Fruit fly (Drosophila melanogaster): ENCODE results near the gene CG15739.

The CG15739 gene

DNA sequence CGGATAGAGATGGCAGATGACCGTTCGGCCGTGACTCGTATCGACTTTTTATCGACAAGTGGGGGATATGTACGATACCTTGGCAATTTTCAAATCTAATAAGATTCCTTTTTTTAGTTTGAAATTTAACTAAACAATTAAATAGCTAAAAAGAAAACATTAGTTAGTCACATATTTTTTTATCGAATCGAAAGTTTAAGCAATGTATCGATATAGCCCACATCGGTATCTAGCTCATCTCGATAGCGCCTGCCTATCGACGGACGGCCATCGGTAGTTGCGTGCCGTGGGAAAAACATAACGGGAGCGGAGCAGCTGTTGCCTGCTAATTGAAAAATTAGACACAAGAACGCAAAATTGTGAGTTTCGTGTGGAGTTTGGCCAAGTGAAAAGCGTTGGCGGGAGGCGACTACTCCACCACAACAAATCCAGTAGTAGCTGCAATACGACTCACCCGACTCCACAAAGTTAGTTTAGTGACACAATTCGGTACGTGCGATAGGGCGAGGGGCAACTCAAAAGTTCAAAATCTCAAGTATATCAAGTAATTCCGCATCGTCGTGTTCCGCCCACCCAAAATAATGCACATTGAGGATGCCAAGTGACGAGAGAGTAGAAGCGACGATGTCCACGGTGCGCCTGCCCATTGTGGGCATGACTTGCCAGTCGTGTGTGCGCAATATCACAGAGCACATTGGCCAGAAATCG is 18.2 kb upstream of the CG15739 start, which contains the start of the genes CG10347 and ATP7 (continued):
- TF ChIP-seq pita (GFP tag; optimal IDR thresholded peaks at IDR 0.05): no peak
- no peak for TF ChIP-seq CG31388 (GFP tag; optimal IDR thresholded peaks at IDR 0.05)
- TF ChIP-seq CG11247 (GFP tag; IDR thresholded peaks at IDR 0.05): no peak
- no peak for TF ChIP-seq Fer3 (tag; optimal IDR thresholded peaks at IDR 0.05)
- no peak for TF ChIP-seq dm (GFP tag; optimal IDR thresholded peaks at IDR 0.05)
- peak; percentile 25 for TF ChIP-seq grau (tag; optimal IDR thresholded peaks at IDR 0.05)
- no peak for TF ChIP-seq CG16863 (GFP tag; optimal IDR thresholded peaks at IDR 0.05)
- TF ChIP-seq CG12104 (GFP tag; optimal IDR thresholded peaks at IDR 0.05): peak; percentile 7
- TF ChIP-seq Dll (GFP tag; IDR thresholded peaks at IDR 0.05; ENCODE audit: partially characterized antibody): peak; percentile 97
- TF ChIP-seq bbx (GFP tag; IDR thresholded peaks at IDR 0.05; ENCODE audit: partially characterized antibody): peak; percentile 84
- TF ChIP-seq D19A (tag; optimal IDR thresholded peaks at IDR 0.05): no peak
- TF ChIP-seq Eip74EF (GFP tag; optimal IDR thresholded peaks at IDR 0.05): no peak
- TF ChIP-seq pho (GFP tag; optimal IDR thresholded peaks at IDR 0.05): no peak
- TF ChIP-seq Xbp1 (GFP tag; optimal IDR thresholded peaks at IDR 0.05): no peak
- TF ChIP-seq Ada2b (GFP tag; IDR thresholded peaks at IDR 0.05): no peak
- TF ChIP-seq CG12299 (tag; optimal IDR thresholded peaks at IDR 0.05): peak; percentile 34
- no peak for TF ChIP-seq gce (GFP tag; IDR thresholded peaks at IDR 0.05)
- no peak for TF ChIP-seq CG33557 (GFP tag; optimal IDR thresholded peaks at IDR 0.05)
- TF ChIP-seq slp2 (GFP tag; optimal IDR thresholded peaks at IDR 0.05): no peak
- TF ChIP-seq CG8290 (GFP tag; optimal IDR thresholded peaks at IDR 0.05): no peak
- TF ChIP-seq CG8290 (tag; optimal IDR thresholded peaks at IDR 0.05): peak in 1 of 2 experiments; percentile 35
- peak; percentile 45 for TF ChIP-seq CG9932 (GFP tag; IDR thresholded peaks at IDR 0.05)
- peak; percentile 74 for TF ChIP-seq MESR4 (GFP tag; optimal IDR thresholded peaks at IDR 0.05)
- peak; percentile 42 for TF ChIP-seq CG30020 (tag; optimal IDR thresholded peaks at IDR 0.05)
- no peak for TF ChIP-seq salm (tag; optimal IDR thresholded peaks at IDR 0.05)
- TF ChIP-seq crol (GFP tag; IDR thresholded peaks at IDR 0.05): no peak
- peak; percentile 11 for TF ChIP-seq CG13894 (tag; optimal IDR thresholded peaks at IDR 0.05)
- no peak for TF ChIP-seq CG12942 (GFP tag; optimal IDR thresholded peaks at IDR 0.05)
- TF ChIP-seq Drgx (GFP tag; IDR thresholded peaks at IDR 0.05): no peak
- peak; percentile 90 for TF ChIP-seq CG16813 (GFP tag; IDR thresholded peaks at IDR 0.05; ENCODE audit: partially characterized antibody)
- peak; percentile 4 for TF ChIP-seq PHDP (tag; optimal IDR thresholded peaks at IDR 0.05)
- TF ChIP-seq rib (GFP tag; IDR thresholded peaks at IDR 0.05): no peak
- peak; percentile 15 for TF ChIP-seq CG17186 (GFP tag; optimal IDR thresholded peaks at IDR 0.05)
- no peak for TF ChIP-seq CrebB (tag; optimal IDR thresholded peaks at IDR 0.05)
- peak; percentile 53 for TF ChIP-seq Dp (GFP tag; optimal IDR thresholded peaks at IDR 0.05)
- TF ChIP-seq CG1024 (GFP tag; IDR thresholded peaks at IDR 0.05): no peak
- peak; percentile 33 for TF ChIP-seq CG10543 (GFP tag; optimal IDR thresholded peaks at IDR 0.05)
- peak; percentile 49 for TF ChIP-seq gem (tag; optimal IDR thresholded peaks at IDR 0.05)
- no peak for TF ChIP-seq tio (GFP tag; optimal IDR thresholded peaks at IDR 0.05)
- TF ChIP-seq hbn (GFP tag; IDR thresholded peaks at IDR 0.05; ENCODE audit: partially characterized antibody): peak; percentile 84
- 0 out of 3 replicates have a peak, but pooled peaks have one; percentile 11 for TF ChIP-seq CG17361 (GFP tag; IDR thresholded peaks at IDR 0.05)
- TF ChIP-seq ato (GFP tag; IDR thresholded peaks at IDR 0.05; ENCODE audit: partially characterized antibody): no peak; the same call in 1 of the 2 replicates
- no peak for TF ChIP-seq dimm (GFP tag; IDR thresholded peaks at IDR 0.05)
- peak; percentile 59 for TF ChIP-seq CG12659 (GFP tag; optimal IDR thresholded peaks at IDR 0.05)
- TF ChIP-seq CG6654 (GFP tag; optimal IDR thresholded peaks at IDR 0.05): no peak
- no peak for TF ChIP-seq CG6689 (GFP tag; IDR thresholded peaks at IDR 0.05)
- peak; percentile 13 for TF ChIP-seq az2 (GFP tag; optimal IDR thresholded peaks at IDR 0.05)
- TF ChIP-seq NFAT (GFP tag; IDR thresholded peaks at IDR 0.05): no peak
- no peak for TF ChIP-seq klu (GFP tag; IDR thresholded peaks at IDR 0.05)
- no peak for TF ChIP-seq CG4730 (GFP tag; IDR thresholded peaks at IDR 0.05)

All from whole organism, embryonic.